Fruit fly (Drosophila melanogaster): Measurements from ENCODE around the gene Frl.
A peak's percentile ranks its signal among the peaks of the same experiment; 100 is the strongest.

The Frl gene

DNA sequence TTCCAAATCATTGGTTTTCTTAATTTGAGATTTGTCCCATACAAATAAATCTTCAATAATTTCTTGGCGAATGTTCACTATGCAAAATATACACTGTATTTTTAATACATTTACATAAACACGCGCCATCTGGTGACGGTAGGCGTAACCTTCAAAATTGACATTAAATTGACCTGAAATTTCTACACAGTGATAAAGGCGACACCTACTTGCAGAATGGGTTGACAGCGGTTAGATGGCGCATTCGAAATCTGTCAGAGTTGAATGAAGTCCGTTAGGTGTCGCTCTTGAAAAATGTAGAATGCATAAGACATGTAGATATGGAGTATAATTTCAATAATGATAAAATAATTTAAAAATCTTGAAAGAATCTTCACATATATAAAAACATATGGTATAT is 58.4 kb downstream of the Frl start (continued):
- TF ChIP-seq ssp (GFP tag; IDR thresholded peaks at IDR 0.05): peak; percentile 81
- peak; percentile 81 for TF ChIP-seq CG14441 (GFP tag; IDR thresholded peaks at IDR 0.05)
- TF ChIP-seq Dp (GFP tag; optimal IDR thresholded peaks at IDR 0.05): peak; percentile 16
- peak; percentile 27; the same call in 1 of the 2 replicates for TF ChIP-seq GATAe (GFP tag; conservative IDR thresholded peaks at IDR 0.05)
- TF ChIP-seq Rfx (GFP tag; IDR thresholded peaks at IDR 0.05): peak; percentile 94
- TF ChIP-seq pho (GFP tag; optimal IDR thresholded peaks at IDR 0.05): peak; percentile 82
- TF ChIP-seq tio (GFP tag; optimal IDR thresholded peaks at IDR 0.05): peak; percentile 73
- TF ChIP-seq her (GFP tag; optimal IDR thresholded peaks at IDR 0.05): peak; percentile 77
- no peak for TF ChIP-seq Sin3A (optimal IDR thresholded peaks at IDR 0.05)
- TF ChIP-seq zen (tag; optimal IDR thresholded peaks at IDR 0.05): peak; percentile 91
- TF ChIP-seq Myb (GFP tag; optimal IDR thresholded peaks at IDR 0.05): peak; percentile 78
- TF ChIP-seq phol (tag; optimal IDR thresholded peaks at IDR 0.05): peak; percentile 78
- TF ChIP-seq CG10462 (GFP tag; optimal IDR thresholded peaks at IDR 0.05): peak; percentile 21
- peak; percentile 33 for TF ChIP-seq HLHmδ (GFP tag; optimal IDR thresholded peaks at IDR 0.05)
- no peak for TF ChIP-seq sim (GFP tag; IDR thresholded peaks at IDR 0.05)
- TF ChIP-seq maf-S (GFP tag; optimal IDR thresholded peaks at IDR 0.05): peak; percentile 87
- peak; percentile 82 for TF ChIP-seq CG7839 (tag; optimal IDR thresholded peaks at IDR 0.05)
- TF ChIP-seq CG3065 (GFP tag; optimal IDR thresholded peaks at IDR 0.05): peak; percentile 80
- peak; percentile 95 for TF ChIP-seq pnt (GFP tag; optimal IDR thresholded peaks at IDR 0.05)
- peak; percentile 29 for TF ChIP-seq CG8388 (GFP tag; optimal IDR thresholded peaks at IDR 0.05)
- TF ChIP-seq CG6654 (GFP tag; optimal IDR thresholded peaks at IDR 0.05): no peak
- peak; percentile 73; the same call in 1 of the 2 replicates for TF ChIP-seq ro (GFP tag; IDR thresholded peaks at IDR 0.05)
- TF ChIP-seq ab (GFP tag; optimal IDR thresholded peaks at IDR 0.05): peak; percentile 50
- no peak for TF ChIP-seq lbe (GFP tag; optimal IDR thresholded peaks at IDR 0.05)
- no peak for TF ChIP-seq CG7745 (tag; optimal IDR thresholded peaks at IDR 0.05)
- TF ChIP-seq CG7928 (GFP tag; optimal IDR thresholded peaks at IDR 0.05): no peak
- TF ChIP-seq lola (GFP tag; optimal IDR thresholded peaks at IDR 0.05): peak in 1 of 3 experiments; percentile 54
- peak; percentile 35 for TF ChIP-seq CG10147 (GFP tag; optimal IDR thresholded peaks at IDR 0.05)
- TF ChIP-seq hb (GFP tag; IDR thresholded peaks at IDR 0.05; ENCODE audit: partially characterized antibody): no peak
- TF ChIP-seq CG6272 (GFP tag; IDR thresholded peaks at IDR 0.05): peak; percentile 73
- TF ChIP-seq zf30C (GFP tag; optimal IDR thresholded peaks at IDR 0.05): peak; percentile 45
- TF ChIP-seq CoRest (tag; optimal IDR thresholded peaks at IDR 0.05): peak; percentile 84
- peak; percentile 86 for TF ChIP-seq Sox102F (GFP tag; optimal IDR thresholded peaks at IDR 0.05)
- TF ChIP-seq toy (GFP tag; IDR thresholded peaks at IDR 0.05): 0 out of 2 replicates have a peak, but pooled peaks have one; percentile 19
- peak; percentile 19; the same call in 1 of the 2 replicates for TF ChIP-seq CG31224 (GFP tag; IDR thresholded peaks at IDR 0.05)
- TF ChIP-seq peb (GFP tag; IDR thresholded peaks at IDR 0.05): peak; percentile 40; the same call in 1 of the 2 replicates
- peak; percentile 94 for TF ChIP-seq CG15696 (tag; optimal IDR thresholded peaks at IDR 0.05)
- TF ChIP-seq tll (GFP tag; optimal IDR thresholded peaks at IDR 0.05): no peak
- TF ChIP-seq Dll (GFP tag; IDR thresholded peaks at IDR 0.05; ENCODE audit: partially characterized antibody): no peak
- peak; percentile 87 for TF ChIP-seq shn (GFP tag; optimal IDR thresholded peaks at IDR 0.05)
- peak; percentile 62 for TF ChIP-seq CG12659 (GFP tag; optimal IDR thresholded peaks at IDR 0.05)
- no peak for TF ChIP-seq bbx (GFP tag; IDR thresholded peaks at IDR 0.05; ENCODE audit: partially characterized antibody)
- TF ChIP-seq Taf1 (GFP tag; IDR thresholded peaks at IDR 0.05): peak; percentile 44; the same call in 1 of the 2 replicates
- TF ChIP-seq HLH54F (GFP tag; optimal IDR thresholded peaks at IDR 0.05): peak; percentile 90
- peak; percentile 76 for TF ChIP-seq bcd (GFP tag; optimal IDR thresholded peaks at IDR 0.05)
- peak; percentile 52 for TF ChIP-seq CG13775 (GFP tag; optimal IDR thresholded peaks at IDR 0.05)
- peak; percentile 65 for TF ChIP-seq ems (GFP tag; optimal IDR thresholded peaks at IDR 0.05)
- peak; percentile 56 for TF ChIP-seq al (GFP tag; IDR thresholded peaks at IDR 0.05)
- peak; percentile 95 for TF ChIP-seq HmgD (GFP tag; optimal IDR thresholded peaks at IDR 0.05)
- TF ChIP-seq Camta (GFP tag; optimal IDR thresholded peaks at IDR 0.05): peak; percentile 83
- no peak for TF ChIP-seq fru (optimal IDR thresholded peaks at IDR 0.05)
